Fruit fly (Drosophila melanogaster) whole organism, prepupa: Measurements from ENCODE around the gene CG15044.

Source experiments
- CG6163 ChIP-seq: fragments of 200-800 bp; sonication (Bioruptor generic); IDR thresholded peaks from 3 replicates; pipeline ENCODE4 v1.3.6; 2022; ENCODE audit warnings: missing biosample characterization, missing genetic modification characterization
- Eip75B ChIP-seq: fragments of 200-800 bp; sonication (Bioruptor generic); optimal IDR thresholded peaks from 3 replicates; lab custom pipeline; 2016; ENCODE audit warnings: missing biosample characterization, missing genetic modification characterization
- Eip78C ChIP-seq: fragments of 200-800 bp; sonication (Bioruptor generic); peaks from one replicate; lab custom pipeline; 2016; ENCODE audit warnings: missing biosample characterization, missing genetic modification characterization
- Hr39 ChIP-seq: fragments of 200-800 bp; sonication (Bioruptor generic); optimal IDR thresholded peaks from 2 replicates; lab custom pipeline; 2016; ENCODE audit warnings: missing biosample characterization, missing genetic modification characterization
- dsx ChIP-seq: fragments of 200-800 bp; optimal IDR thresholded peaks from 3 replicates; lab custom pipeline; 2019; ENCODE audit warnings: missing biosample characterization, mild to moderate bottlenecking, missing genetic modification characterization, moderate library complexity; ENCODE audit not compliant: poor library complexity, severe bottlenecking
- lz ChIP-seq: fragments of 200-800 bp; sonication (Bioruptor generic); optimal IDR thresholded peaks from 3 replicates; lab custom pipeline; 2016; ENCODE audit warnings: missing biosample characterization, missing genetic modification characterization
- net ChIP-seq: fragments of 200-800 bp; sonication (Bioruptor generic); optimal IDR thresholded peaks from 3 replicates; lab custom pipeline; 2016; ENCODE audit warnings: missing biosample characterization, missing genetic modification characterization
- ss ChIP-seq, 2 experiments: fragments of 200-800 bp; sonication (Bioruptor generic); optimal IDR thresholded peaks; 2 replicates in 1 of 2; 3 replicates in 1 of 2; lab custom pipeline; 2017 to 2018; ENCODE audit warnings: mild to moderate bottlenecking in 2 of 2, missing biosample characterization in 2 of 2, missing genetic modification characterization in 2 of 2, moderate library complexity in 1 of 2

DNA sequence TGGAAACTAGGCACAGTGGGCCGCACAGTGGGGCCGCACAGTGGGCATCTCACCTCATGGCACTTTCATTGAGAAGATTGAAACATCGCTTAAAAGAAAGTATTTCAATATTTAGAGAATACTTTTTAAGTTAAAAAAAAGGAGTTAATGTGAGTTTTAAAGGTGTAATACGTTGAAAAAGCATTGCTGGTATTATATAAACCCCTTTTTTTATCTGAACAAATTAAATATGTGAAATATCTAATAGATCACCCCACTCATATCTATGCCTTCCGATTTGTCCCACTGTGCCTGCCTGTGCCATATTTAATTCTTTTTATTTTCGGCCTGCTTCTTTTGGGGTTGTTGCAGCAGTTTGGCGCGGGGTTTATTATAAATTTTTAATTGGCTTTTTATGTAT lies 41.5 kb upstream of the CG15044 start:
- TF ChIP-seq dsx (no peak), net (no peak), ss (GFP tag; optimal IDR thresholded peaks at IDR 0.05; lab: Kevin White, UChicago) (no peak), lz (GFP tag; lab: Kevin White, UChicago) (peak; percentile 39), Hr39 (GFP tag; lab: Kevin White, UChicago) (peak; percentile 20), CG6163 (GFP tag; lab: Robert Waterston, UW) (no peak), Eip78C (GFP tag; lab: Kevin White, UChicago) (peak; percentile 84), Eip75B (GFP tag; lab: Kevin White, UChicago) (no peak)
